Fruit fly (Drosophila melanogaster) whole organism, pupa: ENCODE data around the gene CG4955.
A peak's percentile ranks its signal among the peaks of the same experiment; 100 is the strongest.

Experiments
- CG10348 ChIP-seq: fragments of 200-800 bp; sonication (Bioruptor generic); IDR thresholded peaks from 2 replicates; pipeline ENCODE4 v1.3.6; 2022; ENCODE audit warnings: missing biosample characterization, missing genetic modification characterization
- CG12605 ChIP-seq: fragments of 200-800 bp; sonication (Bioruptor generic); IDR thresholded peaks from 2 replicates; pipeline ENCODE4 v1.3.6; 2022; ENCODE audit warnings: missing biosample characterization, missing genetic modification characterization
- CG13204 ChIP-seq: fragments of 200-800 bp; sonication (Bioruptor generic); optimal IDR thresholded peaks from 2 replicates; lab custom pipeline; 2018; ENCODE audit warnings: missing biosample characterization, mild to moderate bottlenecking, missing genetic modification characterization, moderate library complexity
- CG14655 ChIP-seq: fragments of 200-800 bp; sonication (Bioruptor generic); optimal IDR thresholded peaks from 3 replicates; lab custom pipeline; 2017; ENCODE audit warnings: mild to moderate bottlenecking, missing biosample characterization, missing genetic modification reagents, missing genetic modification characterization
- CG15710 ChIP-seq: fragments of 200-800 bp; sonication (Bioruptor generic); optimal IDR thresholded peaks from 2 replicates; lab custom pipeline; 2018; ENCODE audit warnings: missing biosample characterization, mild to moderate bottlenecking, missing genetic modification characterization, moderate library complexity
- CG34367 ChIP-seq: fragments of 200-800 bp; sonication (Bioruptor generic); optimal IDR thresholded peaks from 2 replicates; lab custom pipeline; 2018; ENCODE audit warnings: missing biosample characterization, mild to moderate bottlenecking, missing genetic modification characterization
- CG4496 ChIP-seq: fragments of 200-800 bp; sonication (Bioruptor generic); IDR thresholded peaks from 3 replicates; pipeline ENCODE4 v1.3.6; 2022; ENCODE audit warnings: missing biosample characterization, missing genetic modification characterization
- CG8159 ChIP-seq: fragments of 200-800 bp; sonication (Bioruptor generic); optimal IDR thresholded peaks from 3 replicates; lab custom pipeline; 2018; ENCODE audit warnings: missing biosample characterization, mild to moderate bottlenecking, missing genetic modification characterization, moderate library complexity
- CG8301 ChIP-seq: fragments of 200-800 bp; sonication (Bioruptor generic); optimal IDR thresholded peaks from 2 replicates; lab custom pipeline; 2018; ENCODE audit warnings: missing biosample characterization, mild to moderate bottlenecking, missing genetic modification characterization
- D1 ChIP-seq: fragments of 200-800 bp; sonication (Bioruptor generic); optimal IDR thresholded peaks from 2 replicates; lab custom pipeline; 2018; ENCODE audit warnings: missing biosample characterization, mild to moderate bottlenecking, missing genetic modification characterization, moderate library complexity
- EcR ChIP-seq: fragments of 200-800 bp; sonication (Bioruptor generic); optimal IDR thresholded peaks from 3 replicates; lab custom pipeline; 2019; ENCODE audit warnings: missing biosample characterization, missing genetic modification characterization, mild to moderate bottlenecking, moderate library complexity, missing genetic modification reagents
- Pif1A ChIP-seq: fragments of 200-800 bp; sonication (Bioruptor generic); optimal IDR thresholded peaks from 3 replicates; lab custom pipeline; 2016; ENCODE audit warnings: missing biosample characterization, missing genetic modification characterization
- gl ChIP-seq: fragments of 200-800 bp; sonication (Bioruptor generic); optimal IDR thresholded peaks from 2 replicates; lab custom pipeline; 2018; ENCODE audit warnings: missing biosample characterization, mild to moderate bottlenecking, missing genetic modification characterization

dm6 chrX:17076449-17077289 lies 4.6 kb upstream of the CG4955 start:
- TF ChIP-seq gl (tag; lab: Kevin White, UChicago), result no peak
- no peak for TF ChIP-seq CG15710
- no peak for TF ChIP-seq CG10348
- no peak for TF ChIP-seq CG8159 (tag; lab: Kevin White, UChicago)
- no peak for TF ChIP-seq EcR (GFP tag; lab: Kevin White, UChicago)
- TF ChIP-seq Pif1A (GFP tag; lab: Kevin White, UChicago), result no peak
- no peak for TF ChIP-seq CG14655 (GFP tag; lab: Kevin White, UChicago)
- TF ChIP-seq D1, result no peak
- TF ChIP-seq CG4496, result peak; percentile 9; the same call in 1 of the 3 replicates
- no peak for TF ChIP-seq CG34367 (tag; lab: Kevin White, UChicago)
- no peak for TF ChIP-seq CG8301 (tag; lab: Kevin White, UChicago)
- TF ChIP-seq CG12605 (GFP tag; lab: Robert Waterston, UW), result no peak
- TF ChIP-seq CG13204 (GFP tag; lab: Kevin White, UChicago), result no peak
